Fruit fly (Drosophila melanogaster): ENCODE data around the gene CG43815.

DNA sequence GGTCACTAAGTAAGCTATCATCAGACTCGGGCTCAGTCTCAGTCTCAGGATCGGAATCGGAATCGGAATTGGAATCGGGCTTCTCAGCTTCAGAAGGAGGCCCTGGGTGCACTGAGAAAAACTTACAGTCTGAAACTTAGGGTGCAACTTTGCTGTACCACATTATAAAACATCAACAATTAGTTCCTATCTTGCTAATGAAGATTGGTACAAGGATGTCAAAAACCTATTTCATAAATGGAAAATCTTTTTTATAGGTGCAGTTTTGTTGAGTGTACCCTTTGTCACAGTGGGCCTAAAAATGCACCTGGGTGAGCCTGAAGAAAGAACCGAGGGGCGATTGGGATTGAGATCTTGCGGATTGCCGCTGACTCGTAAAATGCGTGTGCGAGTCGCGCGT is 23.2 kb upstream of the CG43815 start:
- TF ChIP-seq tj (GFP tag; optimal IDR thresholded peaks at IDR 0.05) (no peak), Hr96 (GFP tag; optimal IDR thresholded peaks at IDR 0.05) (no peak), bab1 (GFP tag; optimal IDR thresholded peaks at IDR 0.05) (no peak), CG1620 (GFP tag; optimal IDR thresholded peaks at IDR 0.05) (no peak), CG11617 (GFP tag; optimal IDR thresholded peaks at IDR 0.05) (no peak), CG14711 (tag; optimal IDR thresholded peaks at IDR 0.05) (no peak), kay (GFP tag; ENCODE audit: borderline replicate concordance) (no peak), CG7045 (GFP tag; optimal IDR thresholded peaks at IDR 0.05) (no peak), pad (GFP tag; optimal IDR thresholded peaks at IDR 0.05) (no peak), cnc (optimal IDR thresholded peaks at IDR 0.05) (no peak), Clk (GFP tag; optimal IDR thresholded peaks at IDR 0.05) (no peak), Crg-1 (GFP tag; optimal IDR thresholded peaks at IDR 0.05) (no peak), CG7101 (tag; optimal IDR thresholded peaks at IDR 0.05) (no peak), CG33017 (tag; optimal IDR thresholded peaks at IDR 0.05) (no peak)

Data from whole organism, adult.